Worm (Caenorhabditis elegans): ENCODE data around the gene C17H12.37.

Gene C17H12.37

ce11 chrIV:6839091-6839522 is 34.2 kb downstream of the C17H12.37 start:
- TF ChIP-seq hmbx-1 (tag; optimal IDR thresholded peaks at IDR 0.05) (no peak), tbx-37 (GFP tag; conservative IDR thresholded peaks at IDR 0.05) (no peak), B0310.2 (tag; optimal IDR thresholded peaks at IDR 0.05) (no peak), hnd-1 (tag; optimal IDR thresholded peaks at IDR 0.05) (no peak), hmg-4 (GFP tag; optimal IDR thresholded peaks at IDR 0.05) (no peak), flt-1 (GFP tag; IDR thresholded peaks at IDR 0.05) (no peak), sea-1 (GFP tag; conservative IDR thresholded peaks at IDR 0.05) (no peak), aly-1 (tag; optimal IDR thresholded peaks at IDR 0.05) (no peak), ceh-13 (GFP tag; optimal IDR thresholded peaks at IDR 0.05) (no peak), pes-1 (GFP tag; IDR thresholded peaks at IDR 0.05) (no peak), tra-4 (tag; optimal IDR thresholded peaks at IDR 0.05) (no peak), tbx-11 (GFP tag; IDR thresholded peaks at IDR 0.05) (no peak), F13C5.2 (tag; optimal IDR thresholded peaks at IDR 0.05) (no peak), ama-1 (optimal IDR thresholded peaks at IDR 0.05) (no peak), scrt-1 (GFP tag; IDR thresholded peaks at IDR 0.05) (no peak)

- no peak for TF ChIP-seq sea-1 (GFP tag; conservative IDR thresholded peaks at IDR 0.05)
- TF ChIP-seq ets-7 (tag; optimal IDR thresholded peaks at IDR 0.05), result no peak
- TF ChIP-seq hmbx-1 (tag; optimal IDR thresholded peaks at IDR 0.05), result no peak
- TF ChIP-seq F13C5.2 (tag; optimal IDR thresholded peaks at IDR 0.05), result no peak
- TF ChIP-seq aly-1 (tag; optimal IDR thresholded peaks at IDR 0.05), result no peak
- no peak for TF ChIP-seq pes-1 (GFP tag; IDR thresholded peaks at IDR 0.05)
- no peak for TF ChIP-seq B0310.2 (tag; optimal IDR thresholded peaks at IDR 0.05)
- TF ChIP-seq hmg-4 (GFP tag; optimal IDR thresholded peaks at IDR 0.05), result no peak
- TF ChIP-seq hnd-1 (tag; optimal IDR thresholded peaks at IDR 0.05), result no peak
- no peak for TF ChIP-seq scrt-1 (GFP tag; IDR thresholded peaks at IDR 0.05)
- TF ChIP-seq tbx-11 (GFP tag; IDR thresholded peaks at IDR 0.05), result no peak
- TF ChIP-seq ceh-13 (GFP tag; optimal IDR thresholded peaks at IDR 0.05), result no peak
- TF ChIP-seq ceh-36 (tag; optimal IDR thresholded peaks at IDR 0.05), result no peak
- no peak for TF ChIP-seq tbx-37 (GFP tag; conservative IDR thresholded peaks at IDR 0.05)
- TF ChIP-seq tra-4 (tag; optimal IDR thresholded peaks at IDR 0.05), result no peak
- no peak for TF ChIP-seq ama-1 (optimal IDR thresholded peaks at IDR 0.05)
- no peak for TF ChIP-seq flt-1 (GFP tag; IDR thresholded peaks at IDR 0.05)
Observed at ce11 chrIV:6841562-6842282, 36.8 kb downstream of the C17H12.37 start.

- TF ChIP-seq hnd-1 (tag; optimal IDR thresholded peaks at IDR 0.05) (no peak), sea-1 (GFP tag; conservative IDR thresholded peaks at IDR 0.05) (no peak), ceh-36 (tag; optimal IDR thresholded peaks at IDR 0.05) (no peak), pes-1 (GFP tag; IDR thresholded peaks at IDR 0.05) (no peak), ama-1 (optimal IDR thresholded peaks at IDR 0.05) (no peak), ceh-13 (GFP tag; optimal IDR thresholded peaks at IDR 0.05) (no peak), hmg-4 (GFP tag; optimal IDR thresholded peaks at IDR 0.05) (no peak), tbx-11 (GFP tag; IDR thresholded peaks at IDR 0.05) (no peak), scrt-1 (GFP tag; IDR thresholded peaks at IDR 0.05) (no peak), F13C5.2 (tag; optimal IDR thresholded peaks at IDR 0.05) (no peak), flt-1 (GFP tag; IDR thresholded peaks at IDR 0.05) (no peak), tra-4 (tag; optimal IDR thresholded peaks at IDR 0.05) (no peak), ets-7 (tag; optimal IDR thresholded peaks at IDR 0.05) (no peak), B0310.2 (tag; optimal IDR thresholded peaks at IDR 0.05) (no peak), tbx-37 (GFP tag; conservative IDR thresholded peaks at IDR 0.05) (no peak), aly-1 (tag; optimal IDR thresholded peaks at IDR 0.05) (no peak), hmbx-1 (tag; optimal IDR thresholded peaks at IDR 0.05) (no peak)
Observed at ce11 chrIV:6842470-6843008, 37.6 kb downstream of the C17H12.37 start, which contains the start of gene lip-1. lip-1 (plus strand) TSS chrIV:6842958.

ce11 chrIV:6852727-6853126 is 47.8 kb downstream of the C17H12.37 start:
- TF ChIP-seq hmbx-1 (tag; optimal IDR thresholded peaks at IDR 0.05), result no peak
- no peak for TF ChIP-seq B0310.2 (tag; optimal IDR thresholded peaks at IDR 0.05)
- no peak for TF ChIP-seq ama-1 (optimal IDR thresholded peaks at IDR 0.05)
- no peak for TF ChIP-seq tbx-11 (GFP tag; IDR thresholded peaks at IDR 0.05)
- no peak for TF ChIP-seq tbx-37 (GFP tag; conservative IDR thresholded peaks at IDR 0.05)
- TF ChIP-seq ets-7 (tag; optimal IDR thresholded peaks at IDR 0.05), result no peak
- no peak for TF ChIP-seq flt-1 (GFP tag; IDR thresholded peaks at IDR 0.05)
- TF ChIP-seq hnd-1 (tag; optimal IDR thresholded peaks at IDR 0.05), result no peak
- TF ChIP-seq tra-4 (tag; optimal IDR thresholded peaks at IDR 0.05), result no peak
- TF ChIP-seq ceh-36 (tag; optimal IDR thresholded peaks at IDR 0.05), result no peak
- no peak for TF ChIP-seq hmg-4 (GFP tag; optimal IDR thresholded peaks at IDR 0.05)
- no peak for TF ChIP-seq scrt-1 (GFP tag; IDR thresholded peaks at IDR 0.05)
- no peak for TF ChIP-seq ceh-13 (GFP tag; optimal IDR thresholded peaks at IDR 0.05)
- TF ChIP-seq F13C5.2 (tag; optimal IDR thresholded peaks at IDR 0.05), result no peak
- no peak for TF ChIP-seq pes-1 (GFP tag; IDR thresholded peaks at IDR 0.05)
- TF ChIP-seq sea-1 (GFP tag; conservative IDR thresholded peaks at IDR 0.05), result no peak

All from whole organism, early embryonic.